Worm (Caenorhabditis elegans): Measurements from ENCODE around the gene Y53G8AM.4.

Gene Y53G8AM.4

ce11 chrIII:3250596-3251112 is 4.8 kb downstream of the Y53G8AM.4 start, which contains the start of gene Y53G8AL.4:
Gene Y53G8AL.4 (minus strand): TSS chrIII:3250646.
- TF ChIP-seq pes-1 (GFP tag; IDR thresholded peaks at IDR 0.05), result peak; percentile 27; the same call in 1 of the 2 replicates
- TF ChIP-seq hmbx-1 (tag; optimal IDR thresholded peaks at IDR 0.05), result no peak

ce11 chrIII:3249038-3249420 is 6.4 kb downstream of the Y53G8AM.4 start:
- TF ChIP-seq ama-1 (optimal IDR thresholded peaks at IDR 0.05), result no peak
- TF ChIP-seq ets-7 (tag; optimal IDR thresholded peaks at IDR 0.05), result no peak
- peak; percentile 65; the same call in 1 of the 2 replicates for TF ChIP-seq flt-1 (GFP tag; IDR thresholded peaks at IDR 0.05)
- TF ChIP-seq hnd-1 (tag; optimal IDR thresholded peaks at IDR 0.05), result peak; percentile 27
- TF ChIP-seq pes-1 (GFP tag; IDR thresholded peaks at IDR 0.05), result peak; percentile 63
- 0 out of 2 replicates have a peak, but pooled peaks have one; percentile 57 for TF ChIP-seq tbx-11 (GFP tag; IDR thresholded peaks at IDR 0.05)

ce11 chrIII:3248307-3249037 is 7.0 kb downstream of the Y53G8AM.4 start, which contains the start of gene nduf-9:
Gene nduf-9 (minus strand): TSS chrIII:3248575.
- TF ChIP-seq hmg-4 (GFP tag; optimal IDR thresholded peaks at IDR 0.05) (no peak), F13C5.2 (tag; optimal IDR thresholded peaks at IDR 0.05) (peak; percentile 27), hmbx-1 (tag; optimal IDR thresholded peaks at IDR 0.05) (no peak)

ce11 chrIII:3242379-3242778 is 13.1 kb downstream of the Y53G8AM.4 start:
- TF ChIP-seq ama-1 (optimal IDR thresholded peaks at IDR 0.05), result no peak
- TF ChIP-seq tbx-11 (GFP tag; IDR thresholded peaks at IDR 0.05), result no peak
- no peak for TF ChIP-seq F13C5.2 (tag; optimal IDR thresholded peaks at IDR 0.05)
- TF ChIP-seq ceh-13 (GFP tag; optimal IDR thresholded peaks at IDR 0.05), result no peak
- TF ChIP-seq pes-1 (GFP tag; IDR thresholded peaks at IDR 0.05), result no peak
- no peak for TF ChIP-seq tra-4 (tag; optimal IDR thresholded peaks at IDR 0.05)
- TF ChIP-seq hmg-4 (GFP tag; optimal IDR thresholded peaks at IDR 0.05), result no peak
- no peak for TF ChIP-seq hmbx-1 (tag; optimal IDR thresholded peaks at IDR 0.05)
- no peak for TF ChIP-seq hnd-1 (tag; optimal IDR thresholded peaks at IDR 0.05)
- TF ChIP-seq flt-1 (GFP tag; IDR thresholded peaks at IDR 0.05), result no peak
- TF ChIP-seq tbx-37 (GFP tag; conservative IDR thresholded peaks at IDR 0.05), result no peak

- TF ChIP-seq tbx-37 (GFP tag; conservative IDR thresholded peaks at IDR 0.05) (no peak), aly-1 (tag; optimal IDR thresholded peaks at IDR 0.05) (no peak), hmg-4 (GFP tag; optimal IDR thresholded peaks at IDR 0.05) (no peak), ama-1 (optimal IDR thresholded peaks at IDR 0.05) (no peak), hnd-1 (tag; optimal IDR thresholded peaks at IDR 0.05) (no peak), ceh-13 (GFP tag; optimal IDR thresholded peaks at IDR 0.05) (no peak), pes-1 (GFP tag; IDR thresholded peaks at IDR 0.05) (no peak), ets-7 (tag; optimal IDR thresholded peaks at IDR 0.05) (no peak), flt-1 (GFP tag; IDR thresholded peaks at IDR 0.05) (no peak), B0310.2 (tag; optimal IDR thresholded peaks at IDR 0.05) (no peak), sea-1 (GFP tag; conservative IDR thresholded peaks at IDR 0.05) (no peak), ceh-36 (tag; optimal IDR thresholded peaks at IDR 0.05) (no peak), tbx-11 (GFP tag; IDR thresholded peaks at IDR 0.05) (no peak), tra-4 (tag; optimal IDR thresholded peaks at IDR 0.05) (no peak), scrt-1 (GFP tag; IDR thresholded peaks at IDR 0.05) (no peak), hmbx-1 (tag; optimal IDR thresholded peaks at IDR 0.05) (no peak), F13C5.2 (tag; optimal IDR thresholded peaks at IDR 0.05) (no peak)
These were observed 13.5 kb downstream of the Y53G8AM.4 start for ce11 chrIII:3241943-3242342.

- TF ChIP-seq tbx-37 (GFP tag; conservative IDR thresholded peaks at IDR 0.05) (no peak), hmbx-1 (tag; optimal IDR thresholded peaks at IDR 0.05) (no peak), ets-7 (tag; optimal IDR thresholded peaks at IDR 0.05) (no peak), F13C5.2 (tag; optimal IDR thresholded peaks at IDR 0.05) (no peak), hmg-4 (GFP tag; optimal IDR thresholded peaks at IDR 0.05) (no peak), aly-1 (tag; optimal IDR thresholded peaks at IDR 0.05) (no peak)
These were observed 14.1 kb downstream of the Y53G8AM.4 start for ce11 chrIII:3241361-3241760.

ce11 chrIII:3240893-3241292 is 14.6 kb downstream of the Y53G8AM.4 start:
- no peak for TF ChIP-seq ama-1 (optimal IDR thresholded peaks at IDR 0.05)
- TF ChIP-seq ceh-36 (tag; optimal IDR thresholded peaks at IDR 0.05), result no peak
- TF ChIP-seq tra-4 (tag; optimal IDR thresholded peaks at IDR 0.05), result no peak
- TF ChIP-seq tbx-37 (GFP tag; conservative IDR thresholded peaks at IDR 0.05), result no peak
- no peak for TF ChIP-seq flt-1 (GFP tag; IDR thresholded peaks at IDR 0.05)
- TF ChIP-seq hnd-1 (tag; optimal IDR thresholded peaks at IDR 0.05), result no peak
- no peak for TF ChIP-seq pes-1 (GFP tag; IDR thresholded peaks at IDR 0.05)
- TF ChIP-seq ceh-13 (GFP tag; optimal IDR thresholded peaks at IDR 0.05), result no peak
- no peak for TF ChIP-seq hmbx-1 (tag; optimal IDR thresholded peaks at IDR 0.05)
- no peak for TF ChIP-seq tbx-11 (GFP tag; IDR thresholded peaks at IDR 0.05)
- no peak for TF ChIP-seq F13C5.2 (tag; optimal IDR thresholded peaks at IDR 0.05)
- no peak for TF ChIP-seq scrt-1 (GFP tag; IDR thresholded peaks at IDR 0.05)
- no peak for TF ChIP-seq B0310.2 (tag; optimal IDR thresholded peaks at IDR 0.05)
- no peak for TF ChIP-seq sea-1 (GFP tag; conservative IDR thresholded peaks at IDR 0.05)
- no peak for TF ChIP-seq aly-1 (tag; optimal IDR thresholded peaks at IDR 0.05)
- no peak for TF ChIP-seq ets-7 (tag; optimal IDR thresholded peaks at IDR 0.05)
- no peak for TF ChIP-seq hmg-4 (GFP tag; optimal IDR thresholded peaks at IDR 0.05)

- peak; percentile 38; the same call in 1 of the 2 replicates for TF ChIP-seq pes-1 (GFP tag; IDR thresholded peaks at IDR 0.05)
- no peak for TF ChIP-seq hnd-1 (tag; optimal IDR thresholded peaks at IDR 0.05)
These were observed 22.8 kb downstream of the Y53G8AM.4 start, which contains the start of gene Y53G8AL.1 for ce11 chrIII:3232650-3233152. Gene Y53G8AL.1 (plus strand): TSS chrIII:3233102.
